Worm (Caenorhabditis elegans) whole organism, L1 larva: ENCODE data around the gene F48B9.1.

Experiments used
- F16B12.6 ChIP-seq: fragments of 150-350 bp; optimal IDR thresholded peaks from 2 replicates; lab custom pipeline; 2014; ENCODE audit warnings: missing biosample characterization, missing genetic modification characterization
- Y116A8C.19 ChIP-seq: sonication (generic microtip); optimal IDR thresholded peaks from 2 replicates; lab custom pipeline; 2016; ENCODE audit warnings: missing compliant biosample characterization, missing genetic modification characterization, borderline replicate concordance
- aha-1 ChIP-seq: fragments of 150-350 bp; optimal IDR thresholded peaks from 2 replicates; lab custom pipeline; 2014; ENCODE audit warnings: missing biosample characterization, missing genetic modification characterization
- aly-2 ChIP-seq: fragments of 150-350 bp; optimal IDR thresholded peaks from 2 replicates; lab custom pipeline; 2014; ENCODE audit warnings: missing biosample characterization, missing genetic modification characterization
- blmp-1 ChIP-seq: fragments of 150-350 bp; optimal IDR thresholded peaks from 2 replicates; lab custom pipeline; 2014; ENCODE audit warnings: missing biosample characterization, missing genetic modification characterization
- ceh-82 ChIP-seq, 3 experiments: fragments of 150-350 bp in 1 of 3; sonication (generic microtip) in 2 of 3; optimal IDR thresholded peaks; 2 replicates each; lab custom pipeline; 2014 to 2017; ENCODE audit warnings: missing biosample characterization in 3 of 3, missing genetic modification characterization in 3 of 3
- dsc-1 ChIP-seq: sonication (generic microtip); optimal IDR thresholded peaks from 2 replicates; lab custom pipeline; 2016; ENCODE audit warnings: mild to moderate bottlenecking, missing genetic modification characterization, missing compliant biosample characterization
- efl-1 ChIP-seq, 4 experiments: fragments of 150-350 bp; optimal IDR thresholded peaks in 3 of 4; peaks in 1 of 4; 1 replicate in 1 of 4; 2 replicates in 3 of 4; lab custom pipeline; 2014; ENCODE audit warnings: missing biosample characterization in 2 of 4, missing genetic modification characterization in 2 of 4, missing genetic modification reagents in 2 of 4
- egl-27 ChIP-seq, 2 experiments: fragments of 150-350 bp in 1 of 2; sonication (generic microtip); optimal IDR thresholded peaks; 3 replicates each; lab custom pipeline; 2017 to 2018; ENCODE audit warnings: missing biosample characterization in 2 of 2, missing genetic modification characterization in 2 of 2, missing genetic modification reagents in 2 of 2
- elt-2 ChIP-seq: sonication (generic microtip); optimal IDR thresholded peaks from 2 replicates; lab custom pipeline; 2016; ENCODE audit warnings: missing genetic modification characterization, mild to moderate bottlenecking, inconsistent platforms, missing compliant biosample characterization, missing genetic modification reagents
- elt-3 ChIP-seq, 6 experiments: fragments of 150-350 bp in 1 of 6; sonication (generic microtip); optimal IDR thresholded peaks; 2 replicates each; lab custom pipeline; 2017 to 2018; ENCODE audit warnings: missing biosample characterization in 6 of 6, missing genetic modification characterization in 6 of 6, inconsistent platforms in 1 of 6
- grh-1 ChIP-seq: fragments of 200-800 bp; sonication (Bioruptor generic); IDR thresholded peaks from 2 replicates; pipeline ENCODE4 v1.3.6; 2022; ENCODE audit warnings: missing genetic modification reagents, missing genetic modification characterization, missing compliant biosample characterization
- hlh-17 ChIP-seq: fragments of 200-800 bp; sonication (Bioruptor generic); optimal IDR thresholded peaks from 2 replicates; lab custom pipeline; 2018; ENCODE audit warnings: missing genetic modification characterization, mild to moderate bottlenecking, missing compliant biosample characterization, moderate library complexity, borderline replicate concordance
- irx-1 ChIP-seq: sonication (generic microtip); optimal IDR thresholded peaks from 2 replicates; lab custom pipeline; 2016; ENCODE audit warnings: missing genetic modification characterization, missing compliant biosample characterization
- isw-1 ChIP-seq: fragments of 200-800 bp; sonication (Bioruptor generic); IDR thresholded peaks from 2 replicates; pipeline ENCODE4 v1.3.6; 2022; ENCODE audit warnings: missing genetic modification characterization, missing compliant biosample characterization
- lin-14 ChIP-seq: fragments of 200-800 bp; sonication (Bioruptor generic); optimal IDR thresholded peaks from 2 replicates; lab custom pipeline; 2018; ENCODE audit warnings: mild to moderate bottlenecking, missing genetic modification characterization, moderate library complexity, missing compliant biosample characterization
- lin-35 ChIP-seq, 2 experiments: fragments of 150-350 bp; optimal IDR thresholded peaks; 2 replicates each; lab custom pipeline; 2014; ENCODE audit warnings: missing biosample characterization in 2 of 2, missing genetic modification characterization in 2 of 2, missing genetic modification reagents in 2 of 2
- lin-39 ChIP-seq: fragments of 150-350 bp; optimal IDR thresholded peaks from 2 replicates; lab custom pipeline; 2014; ENCODE audit warnings: missing biosample characterization, missing genetic modification reagents, missing genetic modification characterization
- lsy-2 ChIP-seq, 2 experiments: fragments of 150-350 bp; optimal IDR thresholded peaks; 2 replicates each; lab custom pipeline; 2014; ENCODE audit warnings: missing biosample characterization in 2 of 2, missing genetic modification characterization in 2 of 2
- mdl-1 ChIP-seq, 2 experiments: fragments of 150-350 bp; optimal IDR thresholded peaks; 2 replicates each; lab custom pipeline; 2014 to 2017; ENCODE audit warnings: missing biosample characterization in 2 of 2, missing genetic modification characterization in 2 of 2, inconsistent platforms in 1 of 2
- mep-1 ChIP-seq: fragments of 150-350 bp; optimal IDR thresholded peaks from 2 replicates; lab custom pipeline; 2014; ENCODE audit warnings: missing biosample characterization, missing genetic modification characterization
- nhr-12 ChIP-seq: sonication (generic microtip); optimal IDR thresholded peaks from 2 replicates; lab custom pipeline; 2017; ENCODE audit warnings: missing biosample characterization, missing genetic modification characterization
- nhr-19 ChIP-seq: fragments of 200-800 bp; sonication (Bioruptor generic); conservative IDR thresholded peaks from 2 replicates; pipeline ENCODE4 v1.3.6; 2022; ENCODE audit warnings: missing genetic modification characterization, missing compliant biosample characterization
- nhr-20 ChIP-seq: sonication (generic microtip); optimal IDR thresholded peaks from 2 replicates; lab custom pipeline; 2016; ENCODE audit warnings: mild to moderate bottlenecking, missing genetic modification characterization, missing compliant biosample characterization
- nhr-28 ChIP-seq: fragments of 150-350 bp; optimal IDR thresholded peaks from 2 replicates; lab custom pipeline; 2014; ENCODE audit warnings: missing biosample characterization, missing genetic modification characterization
- nhr-71 ChIP-seq: sonication (generic microtip); optimal IDR thresholded peaks from 2 replicates; lab custom pipeline; 2016; ENCODE audit warnings: mild to moderate bottlenecking, missing genetic modification characterization, moderate library complexity, missing compliant biosample characterization
- nhr-77 ChIP-seq: fragments of 150-350 bp; optimal IDR thresholded peaks from 2 replicates; lab custom pipeline; 2014; ENCODE audit warnings: missing biosample characterization, missing genetic modification characterization
- nhr-84 ChIP-seq: sonication (generic microtip); optimal IDR thresholded peaks from 2 replicates; lab custom pipeline; 2017; ENCODE audit warnings: missing biosample characterization, missing genetic modification characterization
- nhr-85 ChIP-seq: sonication (generic microtip); peaks from one replicate; lab custom pipeline; 2016; ENCODE audit warnings: missing genetic modification characterization, inconsistent platforms, missing compliant biosample characterization
- nhr-90 ChIP-seq: sonication (generic microtip); optimal IDR thresholded peaks from 2 replicates; lab custom pipeline; 2016; ENCODE audit warnings: mild to moderate bottlenecking, missing genetic modification characterization, missing compliant biosample characterization; ENCODE audit not compliant: poor library complexity
- pag-3 ChIP-seq: sonication (generic microtip); optimal IDR thresholded peaks from 2 replicates; lab custom pipeline; 2017; ENCODE audit warnings: missing genetic modification characterization, mild to moderate bottlenecking, missing compliant biosample characterization, antibody characterized with exemption, borderline replicate concordance; ENCODE audit not compliant: insufficient read depth
- pax-3 ChIP-seq: fragments of 200-800 bp; sonication (Bioruptor generic); optimal IDR thresholded peaks from 2 replicates; lab custom pipeline; 2018; ENCODE audit warnings: mild to moderate bottlenecking, missing genetic modification characterization, moderate library complexity, missing compliant biosample characterization
- skn-1 ChIP-seq: fragments of 150-350 bp; optimal IDR thresholded peaks from 2 replicates; lab custom pipeline; 2014; ENCODE audit warnings: missing biosample characterization, missing genetic modification characterization
- snu-23 ChIP-seq: sonication (generic microtip); optimal IDR thresholded peaks from 2 replicates; lab custom pipeline; 2016; ENCODE audit warnings: missing genetic modification characterization, missing compliant biosample characterization
- sox-4 ChIP-seq: sonication (generic microtip); optimal IDR thresholded peaks from 2 replicates; lab custom pipeline; 2016; ENCODE audit warnings: missing genetic modification characterization, missing compliant biosample characterization
- sptf-1 ChIP-seq: fragments of 150-350 bp; optimal IDR thresholded peaks from 2 replicates; lab custom pipeline; 2014; ENCODE audit warnings: missing biosample characterization, missing genetic modification characterization
- sup-37 ChIP-seq: fragments of 200-800 bp; sonication (Bioruptor generic); optimal IDR thresholded peaks from 2 replicates; lab custom pipeline; 2018; ENCODE audit warnings: mild to moderate bottlenecking, missing genetic modification characterization, missing compliant biosample characterization
- swsn-7 ChIP-seq: sonication (generic microtip); optimal IDR thresholded peaks from 2 replicates; lab custom pipeline; 2016; ENCODE audit warnings: missing genetic modification characterization, missing compliant biosample characterization
- tbx-2 ChIP-seq: sonication (generic microtip); optimal IDR thresholded peaks from 2 replicates; lab custom pipeline; 2016; ENCODE audit warnings: missing genetic modification characterization, missing compliant biosample characterization
- tlp-1 ChIP-seq: fragments of 150-350 bp; optimal IDR thresholded peaks from 2 replicates; lab custom pipeline; 2014; ENCODE audit warnings: missing biosample characterization, missing genetic modification characterization
- unc-130 ChIP-seq: fragments of 150-350 bp; optimal IDR thresholded peaks from 2 replicates; lab custom pipeline; 2017; ENCODE audit warnings: missing biosample characterization, missing genetic modification characterization, inconsistent platforms
- unc-30 ChIP-seq: sonication (generic microtip); optimal IDR thresholded peaks from 2 replicates; lab custom pipeline; 2017; ENCODE audit warnings: missing biosample characterization, missing genetic modification characterization
- zag-1 ChIP-seq: fragments of 150-350 bp; optimal IDR thresholded peaks from 2 replicates; lab custom pipeline; 2014; ENCODE audit warnings: missing biosample characterization, missing genetic modification characterization
- ztf-11 ChIP-seq, 2 experiments: sonication (generic microtip); optimal IDR thresholded peaks; 2 replicates each; lab custom pipeline; 2016 to 2017; ENCODE audit warnings: missing genetic modification characterization in 2 of 2, missing biosample characterization in 1 of 2, missing compliant biosample characterization in 1 of 2

F48B9.1 gene

ce11 chrX:2177731-2178326, 2.9 kb upstream of the F48B9.1 start:
- peak; percentile 66 for TF ChIP-seq elt-2
- TF ChIP-seq lin-14, result peak; percentile 60
- no peak for TF ChIP-seq hlh-17
- no peak for TF ChIP-seq lsy-2 (tag; optimal IDR thresholded peaks at IDR 0.05; lab: Kevin White, UChicago)
- no peak for TF ChIP-seq nhr-28 (tag; lab: Kevin White, UChicago)
- TF ChIP-seq nhr-20 (tag; lab: Kevin White, UChicago), result peak; percentile 30
- no peak for TF ChIP-seq grh-1
- peak in 1 of 2 experiments; percentile 24 for TF ChIP-seq mdl-1 (tag; optimal IDR thresholded peaks at IDR 0.05; lab: Kevin White, UChicago)
- TF ChIP-seq efl-1 (optimal IDR thresholded peaks at IDR 0.05; lab: Kevin White, UChicago), result no peak
- peak in 1 of 2 experiments; percentile 39 for TF ChIP-seq efl-1 (GFP tag; optimal IDR thresholded peaks at IDR 0.05 in 1 of 2; lab: Kevin White, UChicago)
- TF ChIP-seq nhr-77 (tag; lab: Kevin White, UChicago), result no peak
- no peak for TF ChIP-seq tlp-1
- no peak for TF ChIP-seq Y116A8C.19
- no peak for TF ChIP-seq nhr-84 (tag; lab: Kevin White, UChicago)
- TF ChIP-seq ceh-82 (tag; optimal IDR thresholded peaks at IDR 0.05; lab: Kevin White, UChicago), result no peak
- TF ChIP-seq mep-1 (tag; lab: Kevin White, UChicago), result peak; percentile 11
- TF ChIP-seq irx-1 (tag; lab: Kevin White, UChicago), result no peak
- 0 out of 2 replicates have a peak, but pooled peaks have one; percentile 3 for TF ChIP-seq nhr-19 (GFP tag; lab: Robert Waterston, UW)
- no peak for TF ChIP-seq nhr-12 (tag; lab: Kevin White, UChicago)
- TF ChIP-seq swsn-7 (tag; lab: Kevin White, UChicago), result no peak
- TF ChIP-seq elt-3 (tag; optimal IDR thresholded peaks at IDR 0.05; lab: Kevin White, UChicago), result peak in 5 of 6 experiments; percentile 44 to 72 (median 68)
- peak; percentile 54 for TF ChIP-seq nhr-90 (tag; lab: Kevin White, UChicago)
- TF ChIP-seq dsc-1 (tag; lab: Kevin White, UChicago), result no peak
- peak; percentile 73 for TF ChIP-seq blmp-1 (tag; lab: Kevin White, UChicago)
- TF ChIP-seq aha-1 (tag; lab: Kevin White, UChicago), result no peak
- peak; percentile 5 for TF ChIP-seq tbx-2 (tag; lab: Kevin White, UChicago)
- TF ChIP-seq unc-30 (tag; lab: Kevin White, UChicago), result no peak
- peak; percentile 52 for TF ChIP-seq unc-130 (tag; lab: Kevin White, UChicago)
- no peak for TF ChIP-seq lin-39 (tag; lab: Kevin White, UChicago)
- no peak for TF ChIP-seq ztf-11 (tag; optimal IDR thresholded peaks at IDR 0.05; lab: Kevin White, UChicago)
- peak; percentile 30 for TF ChIP-seq nhr-71
- no peak for TF ChIP-seq pax-3
- TF ChIP-seq snu-23 (GFP tag; lab: Kevin White, UChicago), result peak; percentile 33
- peak; percentile 88 for TF ChIP-seq nhr-85 (tag; lab: Kevin White, UChicago)

ce11 chrX:2178410-2178944, 2.2 kb upstream of the F48B9.1 start:
- TF ChIP-seq tlp-1, result no peak
- peak in 1 of 2 experiments; percentile 4 for TF ChIP-seq lin-35 (GFP tag; optimal IDR thresholded peaks at IDR 0.05; lab: Kevin White, UChicago)
- no peak for TF ChIP-seq sup-37
- no peak for TF ChIP-seq egl-27 (tag; optimal IDR thresholded peaks at IDR 0.05; lab: Kevin White, UChicago)
- TF ChIP-seq skn-1, result peak; percentile 22
- peak; percentile 47 for TF ChIP-seq elt-2
- no peak for TF ChIP-seq pag-3 (tag; lab: Kevin White, UChicago)
- TF ChIP-seq sox-4, result no peak
- peak in 1 of 6 experiments; percentile 46 for TF ChIP-seq elt-3 (tag; optimal IDR thresholded peaks at IDR 0.05; lab: Kevin White, UChicago)
- no peak for TF ChIP-seq lin-39 (tag; lab: Kevin White, UChicago)
- TF ChIP-seq aly-2 (tag; lab: Kevin White, UChicago), result no peak
- TF ChIP-seq sptf-1 (tag; lab: Kevin White, UChicago), result no peak
- no peak for TF ChIP-seq unc-30 (tag; lab: Kevin White, UChicago)
- peak; percentile 8 for TF ChIP-seq lin-14
- TF ChIP-seq blmp-1 (tag; lab: Kevin White, UChicago), result peak; percentile 63
- TF ChIP-seq F16B12.6 (tag; lab: Kevin White, UChicago), result no peak
- no peak for TF ChIP-seq pax-3
- TF ChIP-seq aha-1 (tag; lab: Kevin White, UChicago), result no peak
- TF ChIP-seq zag-1 (tag; lab: Kevin White, UChicago), result no peak
- no peak for TF ChIP-seq unc-130 (tag; lab: Kevin White, UChicago)
- TF ChIP-seq lsy-2 (tag; optimal IDR thresholded peaks at IDR 0.05; lab: Kevin White, UChicago), result peak in 1 of 2 experiments; percentile 34
- TF ChIP-seq nhr-85 (tag; lab: Kevin White, UChicago), result peak; percentile 73
- TF ChIP-seq isw-1, result no peak
